Worm (Caenorhabditis elegans): Measurements from ENCODE around the gene ltah-1.1.
A peak's percentile ranks its signal among the peaks of the same experiment; 100 is the strongest.

ce11 chrIV:12302885-12303284, 23.5 kb downstream of the ltah-1.1 start:
- peak; percentile 60 for TF ChIP-seq fos-1 (tag; optimal IDR thresholded peaks at IDR 0.05)
- no peak for TF ChIP-seq skn-1 (tag; optimal IDR thresholded peaks at IDR 0.05)
- no peak for TF ChIP-seq egl-27 (tag; optimal IDR thresholded peaks at IDR 0.05)
- TF ChIP-seq unc-62 (GFP tag; optimal IDR thresholded peaks at IDR 0.05) = no peak
- no peak for TF ChIP-seq ceh-16 (tag; optimal IDR thresholded peaks at IDR 0.05)
- no peak for TF ChIP-seq alr-1 (tag; optimal IDR thresholded peaks at IDR 0.05)
- TF ChIP-seq unc-55 (GFP tag; optimal IDR thresholded peaks at IDR 0.05) = no peak

Data from whole organism, L2 larva.